Fruit fly (Drosophila melanogaster) whole organism, embryonic: ENCODE results near the gene CG46440.

ENCODE experiments used
- Bgb ChIP-seq: fragments of 200-800 bp; sonication (Bioruptor generic); IDR thresholded peaks from 2 replicates; pipeline ENCODE4 v1.3.6; 2022; ENCODE audit warnings: missing biosample characterization, missing genetic modification characterization; ENCODE audit not compliant: partially characterized antibody
- CG10147 ChIP-seq: fragments of 200-800 bp; sonication (Bioruptor generic); optimal IDR thresholded peaks from 2 replicates; lab custom pipeline; 2019; ENCODE audit warnings: missing biosample characterization, mild to moderate bottlenecking, missing genetic modification characterization, moderate library complexity
- CG10321 ChIP-seq: fragments of 200-800 bp; sonication (Bioruptor generic); IDR thresholded peaks from 2 replicates; pipeline ENCODE4 v1.3.6; 2022; ENCODE audit warnings: missing biosample characterization, missing genetic modification characterization
- CG12299 ChIP-seq: fragments of 200-800 bp; sonication (Bioruptor generic); optimal IDR thresholded peaks from 2 replicates; lab custom pipeline; 2018; ENCODE audit warnings: missing biosample characterization, mild to moderate bottlenecking, missing genetic modification characterization
- CG13894 ChIP-seq: fragments of 200-800 bp; sonication (Bioruptor generic); optimal IDR thresholded peaks from 3 replicates; lab custom pipeline; 2018; ENCODE audit warnings: missing biosample characterization, mild to moderate bottlenecking, missing genetic modification characterization, moderate library complexity
- CG14441 ChIP-seq: fragments of 200-800 bp; sonication (Bioruptor generic); IDR thresholded peaks from 2 replicates; pipeline ENCODE4 v1.3.6; 2022; ENCODE audit warnings: missing biosample characterization, missing genetic modification characterization
- CG15479 ChIP-seq: fragments of 200-800 bp; sonication (Bioruptor generic); optimal IDR thresholded peaks from 3 replicates; lab custom pipeline; 2019; ENCODE audit warnings: missing biosample characterization, mild to moderate bottlenecking, missing genetic modification characterization, moderate library complexity
- CG16813 ChIP-seq: fragments of 200-800 bp; sonication (Bioruptor generic); IDR thresholded peaks from 3 replicates; pipeline ENCODE4 v1.3.6; 2022; ENCODE audit warnings: missing biosample characterization, missing genetic modification characterization; ENCODE audit not compliant: partially characterized antibody
- CG17328 ChIP-seq: fragments of 200-800 bp; sonication (Bioruptor generic); IDR thresholded peaks from 2 replicates; pipeline ENCODE4 v1.3.6; 2022; ENCODE audit warnings: missing biosample characterization, missing genetic modification characterization
- CG2678 ChIP-seq: fragments of 200-800 bp; sonication (Bioruptor generic); optimal IDR thresholded peaks from 3 replicates; lab custom pipeline; 2019; ENCODE audit warnings: missing biosample characterization, mild to moderate bottlenecking, missing genetic modification characterization, moderate library complexity
- CG32532 ChIP-seq: fragments of 200-800 bp; sonication (Bioruptor generic); IDR thresholded peaks from 2 replicates; pipeline ENCODE4 v1.3.6; 2022; ENCODE audit warnings: missing biosample characterization, missing genetic modification characterization
- CG4282 ChIP-seq: fragments of 200-800 bp; sonication (Bioruptor generic); optimal IDR thresholded peaks from 2 replicates; lab custom pipeline; 2016; ENCODE audit warnings: missing biosample characterization, missing genetic modification characterization
- CG4328 ChIP-seq: fragments of 200-800 bp; sonication (Bioruptor generic); optimal IDR thresholded peaks from 3 replicates; lab custom pipeline; 2017; ENCODE audit warnings: missing biosample characterization, missing genetic modification reagents, missing genetic modification characterization
- CG4617 ChIP-seq: fragments of 200-800 bp; sonication (Bioruptor generic); optimal IDR thresholded peaks from 3 replicates; lab custom pipeline; 2016; ENCODE audit warnings: missing biosample characterization, missing genetic modification characterization, borderline replicate concordance
- CG6689 ChIP-seq: fragments of 200-800 bp; sonication (Bioruptor generic); IDR thresholded peaks from 2 replicates; pipeline ENCODE4 v1.3.6; 2022; ENCODE audit warnings: missing biosample characterization, missing genetic modification characterization
- CG7271 ChIP-seq: fragments of 200-800 bp; sonication (Bioruptor generic); optimal IDR thresholded peaks from 2 replicates; lab custom pipeline; 2018; ENCODE audit warnings: missing biosample characterization, mild to moderate bottlenecking, missing genetic modification characterization, moderate library complexity
- CG8478 ChIP-seq: fragments of >200 bp; optimal IDR thresholded peaks from 2 replicates; lab custom pipeline; 2018
- CG8765 ChIP-seq: fragments of 200-800 bp; sonication (Bioruptor generic); IDR thresholded peaks from 2 replicates; pipeline ENCODE4 v1.3.6; 2022; ENCODE audit warnings: missing biosample characterization, missing genetic modification characterization
- CG8924 ChIP-seq: fragments of 200-800 bp; optimal IDR thresholded peaks from 3 replicates; lab custom pipeline; 2019; ENCODE audit warnings: missing biosample characterization, mild to moderate bottlenecking, missing genetic modification characterization, moderate library complexity
- CHES-1-like ChIP-seq: fragments of 200-800 bp; sonication (Bioruptor generic); optimal IDR thresholded peaks from 2 replicates; lab custom pipeline; 2016; ENCODE audit warnings: missing biosample characterization, missing genetic modification characterization
- CkIIα-i1 ChIP-seq: fragments of 200-800 bp; sonication (Bioruptor generic); IDR thresholded peaks from 2 replicates; pipeline ENCODE4 v1.3.6; 2022; ENCODE audit warnings: missing biosample characterization, missing genetic modification characterization
- CrebB ChIP-seq: fragments of 200-800 bp; sonication (Bioruptor generic); optimal IDR thresholded peaks from 3 replicates; lab custom pipeline; 2018; ENCODE audit warnings: missing biosample characterization, mild to moderate bottlenecking, missing genetic modification characterization
- E2f2 ChIP-seq: fragments of 200-800 bp; sonication (Bioruptor generic); IDR thresholded peaks from 2 replicates; pipeline ENCODE4 v1.3.6; 2022; ENCODE audit warnings: missing biosample characterization, missing genetic modification characterization
- HmgZ ChIP-seq: fragments of 200-800 bp; sonication (Bioruptor generic); optimal IDR thresholded peaks from 2 replicates; lab custom pipeline; 2018; ENCODE audit warnings: missing biosample characterization, mild to moderate bottlenecking, missing genetic modification characterization
- Kr ChIP-seq: fragments of 200-800 bp; sonication (Bioruptor generic); optimal IDR thresholded peaks from 2 replicates; lab custom pipeline; 2017; ENCODE audit warnings: missing biosample characterization, mild to moderate bottlenecking, missing genetic modification characterization
- Med ChIP-seq: fragments of 200-800 bp; sonication (Bioruptor generic); peaks from one replicate; lab custom pipeline; 2016; ENCODE audit warnings: missing biosample characterization, missing genetic modification characterization, mild to moderate bottlenecking, inconsistent platforms, moderate library complexity
- Opbp ChIP-seq: fragments of 200-800 bp; sonication (Bioruptor generic); IDR thresholded peaks from 3 replicates; pipeline ENCODE4 v1.3.6; 2022; ENCODE audit warnings: missing biosample characterization, missing genetic modification characterization; ENCODE audit not compliant: partially characterized antibody
- Poxn ChIP-seq: fragments of 200-800 bp; sonication (Bioruptor generic); IDR thresholded peaks from 2 replicates; pipeline ENCODE4 v1.3.6; 2022; ENCODE audit warnings: missing biosample characterization, missing genetic modification characterization
- Ptx1 ChIP-seq: fragments of 200-800 bp; sonication (Bioruptor generic); IDR thresholded peaks from 2 replicates; pipeline ENCODE4 v1.3.6; 2022; ENCODE audit warnings: missing biosample characterization, missing genetic modification characterization
- Rfx ChIP-seq: fragments of 200-800 bp; sonication (Bioruptor generic); IDR thresholded peaks from 2 replicates; pipeline ENCODE4 v1.3.6; 2022; ENCODE audit warnings: missing biosample characterization, missing genetic modification characterization
- YL-1 ChIP-seq: fragments of 200-800 bp; sonication (Bioruptor generic); optimal IDR thresholded peaks from 3 replicates; lab custom pipeline; 2017; ENCODE audit warnings: missing biosample characterization, mild to moderate bottlenecking, missing genetic modification characterization
- abd-A ChIP-seq: fragments of 200-800 bp; sonication (Bioruptor generic); optimal IDR thresholded peaks from 3 replicates; lab custom pipeline; 2019; ENCODE audit warnings: missing biosample characterization, mild to moderate bottlenecking, missing genetic modification characterization, moderate library complexity
- ato ChIP-seq: fragments of 200-800 bp; sonication (Bioruptor generic); IDR thresholded peaks from 2 replicates; pipeline ENCODE4 v1.3.6; 2022; ENCODE audit warnings: missing biosample characterization, missing genetic modification characterization; ENCODE audit not compliant: partially characterized antibody
- bbx ChIP-seq: fragments of 200-800 bp; sonication (Bioruptor generic); IDR thresholded peaks from 2 replicates; pipeline ENCODE4 v1.3.6; 2022; ENCODE audit warnings: missing biosample characterization, missing genetic modification characterization; ENCODE audit not compliant: partially characterized antibody
- bcd ChIP-seq: fragments of 200-800 bp; sonication (Bioruptor generic); optimal IDR thresholded peaks from 2 replicates; lab custom pipeline; 2017; ENCODE audit warnings: missing biosample characterization, mild to moderate bottlenecking, missing genetic modification characterization
- bsh ChIP-seq, 2 experiments: fragments of 200-800 bp; sonication (Bioruptor generic); optimal IDR thresholded peaks; 2 replicates each; lab custom pipeline; 2017 to 2018; ENCODE audit warnings: mild to moderate bottlenecking in 2 of 2, missing biosample characterization in 2 of 2, missing genetic modification characterization in 2 of 2, moderate library complexity in 1 of 2
- chn ChIP-seq: fragments of 200-800 bp; sonication (Bioruptor generic); optimal IDR thresholded peaks from 2 replicates; lab custom pipeline; 2016; ENCODE audit warnings: missing biosample characterization, missing genetic modification characterization
- ems ChIP-seq: fragments of 200-800 bp; sonication (Bioruptor generic); optimal IDR thresholded peaks from 3 replicates; lab custom pipeline; 2016; ENCODE audit warnings: missing biosample characterization, missing genetic modification characterization
- ewg ChIP-seq: fragments of 200-800 bp; sonication (Bioruptor generic); optimal IDR thresholded peaks from 3 replicates; lab custom pipeline; 2017; ENCODE audit warnings: mild to moderate bottlenecking, missing biosample characterization, missing genetic modification reagents, missing genetic modification characterization
- gcm2 ChIP-seq: fragments of 200-800 bp; sonication (Bioruptor generic); optimal IDR thresholded peaks from 2 replicates; lab custom pipeline; 2016; ENCODE audit warnings: missing biosample characterization, missing genetic modification characterization
- gro ChIP-seq: fragments of 200-800 bp; sonication (Bioruptor generic); optimal IDR thresholded peaks from 2 replicates; lab custom pipeline; 2016; ENCODE audit warnings: missing biosample characterization, missing genetic modification characterization
- kay ChIP-seq: fragments of 200-800 bp; sonication (Bioruptor generic); optimal IDR thresholded peaks from 2 replicates; lab custom pipeline; 2016; ENCODE audit warnings: missing biosample characterization, missing genetic modification characterization
- mirr ChIP-seq: fragments of 200-800 bp; sonication (Bioruptor generic); optimal IDR thresholded peaks from 3 replicates; lab custom pipeline; 2018; ENCODE audit warnings: missing biosample characterization, mild to moderate bottlenecking, missing genetic modification characterization
- nerfin-2 ChIP-seq: fragments of 200-800 bp; sonication (Bioruptor generic); IDR thresholded peaks from 2 replicates; pipeline ENCODE4 v1.3.6; 2022; ENCODE audit warnings: missing biosample characterization, missing genetic modification characterization; ENCODE audit not compliant: partially characterized antibody
- nom ChIP-seq: fragments of 200-800 bp; sonication (Bioruptor generic); optimal IDR thresholded peaks from 2 replicates; lab custom pipeline; 2017; ENCODE audit warnings: missing biosample characterization, missing genetic modification characterization, mild to moderate bottlenecking, moderate library complexity, missing genetic modification reagents
- sug ChIP-seq: fragments of 200-800 bp; optimal IDR thresholded peaks from 2 replicates; lab custom pipeline; 2019; ENCODE audit warnings: missing biosample characterization, mild to moderate bottlenecking, missing genetic modification characterization, moderate library complexity
- tll ChIP-seq, 2 experiments: fragments of 200-800 bp in 1 of 2; fragments of >200 bp in 1 of 2; sonication (Bioruptor generic) in 1 of 2; optimal IDR thresholded peaks; 2 replicates each; lab custom pipeline; 2017 to 2019; ENCODE audit warnings: missing biosample characterization in 2 of 2, missing genetic modification characterization in 2 of 2, mild to moderate bottlenecking in 1 of 2, moderate library complexity in 1 of 2
- vnd ChIP-seq: fragments of 200-800 bp; sonication (Bioruptor generic); IDR thresholded peaks from 3 replicates; pipeline ENCODE4 v1.3.6; 2022; ENCODE audit warnings: missing biosample characterization, missing genetic modification characterization; ENCODE audit not compliant: partially characterized antibody
- wor ChIP-seq: fragments of 200-800 bp; sonication (Bioruptor generic); IDR thresholded peaks from 2 replicates; pipeline ENCODE4 v1.3.6; 2022; ENCODE audit warnings: missing biosample characterization, missing genetic modification characterization

The CG46440 gene

dm6 chrX:15860479-15860878 lies 2.9 kb upstream of the CG46440 start:
- TF ChIP-seq CG10321 (GFP tag; lab: Robert Waterston, UW) (peak; percentile 99), CG4328 (GFP tag; lab: Kevin White, UChicago) (peak; percentile 50), ems (GFP tag; lab: Kevin White, UChicago) (peak; percentile 11), kay (GFP tag; lab: Kevin White, UChicago) (no peak), CG8765 (GFP tag; lab: Robert Waterston, UW) (0 out of 2 replicates have a peak, but pooled peaks have one; percentile 21), CG8478 (lab: Kevin White, UChicago) (peak; percentile 96), CG13894 (tag; lab: Kevin White, UChicago) (peak; percentile 36), chn (GFP tag; lab: Kevin White, UChicago) (peak; percentile 6), CG7271 (no peak), Kr (no peak), wor (GFP tag; lab: Robert Waterston, UW) (no peak), gro (peak; percentile 3), tll (GFP tag; optimal IDR thresholded peaks at IDR 0.05; lab: Kevin White, UChicago) (no peak), CkIIα-i1 (no peak), E2f2 (GFP tag; lab: Robert Waterston, UW) (0 out of 2 replicates have a peak, but pooled peaks have one; percentile 25), Rfx (GFP tag; lab: Robert Waterston, UW) (peak; percentile 44; the same call in 1 of the 2 replicates), CG10147 (GFP tag; lab: Kevin White, UChicago) (peak; percentile 26), CG17328 (GFP tag; lab: Robert Waterston, UW) (peak; percentile 31; the same call in 1 of the 2 replicates), Bgb (GFP tag; lab: Robert Waterston, UW) (peak; percentile 56; the same call in 1 of the 2 replicates), CG6689 (GFP tag; lab: Robert Waterston, UW) (0 out of 2 replicates have a peak, but pooled peaks have one; percentile 23), CG32532 (GFP tag; lab: Robert Waterston, UW) (peak; percentile 44), CG14441 (GFP tag; lab: Robert Waterston, UW) (peak; percentile 40; the same call in 1 of the 2 replicates), CG15479 (GFP tag; lab: Kevin White, UChicago) (peak; percentile 59), CG4617 (peak; percentile 65), nerfin-2 (GFP tag; lab: Robert Waterston, UW) (peak; percentile 41; the same call in 1 of the 2 replicates), CG16813 (GFP tag; lab: Robert Waterston, UW) (0 out of 3 replicates have a peak, but pooled peaks have one; percentile 14), CG2678 (tag; lab: Kevin White, UChicago) (peak; percentile 11), CrebB (peak; percentile 7), Opbp (peak; percentile 44; the same call in 1 of the 3 replicates), bcd (GFP tag; lab: Kevin White, UChicago) (peak; percentile 1), CG12299 (tag; lab: Kevin White, UChicago) (no peak), vnd (GFP tag; lab: Robert Waterston, UW) (0 out of 3 replicates have a peak, but pooled peaks have one; percentile 22), sug (peak; percentile 44), abd-A (tag; lab: Kevin White, UChicago) (peak; percentile 63), nom (GFP tag; lab: Kevin White, UChicago) (peak; percentile 74), Med (GFP tag; lab: Kevin White, UChicago) (peak; percentile 72), Poxn (no peak), bsh (GFP tag; optimal IDR thresholded peaks at IDR 0.05; lab: Kevin White, UChicago) (peak; percentile 2 to 28), CG8924 (tag; lab: Kevin White, UChicago) (peak; percentile 34), ato (GFP tag; lab: Robert Waterston, UW) (peak; percentile 41; the same call in 1 of the 2 replicates), Ptx1 (GFP tag; lab: Robert Waterston, UW) (no peak), mirr (GFP tag; lab: Kevin White, UChicago) (peak; percentile 20), CHES-1-like (GFP tag; lab: Kevin White, UChicago) (peak; percentile 47), ewg (GFP tag; lab: Kevin White, UChicago) (peak; percentile 66), YL-1 (peak; percentile 95), CG4282 (GFP tag; lab: Kevin White, UChicago) (peak; percentile 33), gcm2 (no peak), HmgZ (tag; lab: Kevin White, UChicago) (peak; percentile 50), bbx (GFP tag; lab: Robert Waterston, UW) (peak; percentile 31; the same call in 1 of the 2 replicates)
